Fruit fly (Drosophila melanogaster): ENCODE measurements around the gene ppk17.

- no peak for TF ChIP-seq CG9705 (GFP tag; optimal IDR thresholded peaks at IDR 0.05)
- no peak for TF ChIP-seq h (GFP tag; optimal IDR thresholded peaks at IDR 0.05)
- TF ChIP-seq dsf (GFP tag; optimal IDR thresholded peaks at IDR 0.05; ENCODE audit: borderline replicate concordance), result no peak
Observed at dm6 chr2L:16747145-16747544, 13.2 kb downstream of the ppk17 start.

Data from whole organism, wandering third instar larva.